Worm (Caenorhabditis elegans) whole organism, dauer: ENCODE data around the gene F14F3.5.

Experiments
- unc-62 ChIP-seq: sonication (generic microtip); optimal IDR thresholded peaks from 2 replicates; lab custom pipeline; 2017; ENCODE audit warnings: missing biosample characterization, missing genetic modification reagents, missing genetic modification characterization

F14F3.5 gene

DNA sequence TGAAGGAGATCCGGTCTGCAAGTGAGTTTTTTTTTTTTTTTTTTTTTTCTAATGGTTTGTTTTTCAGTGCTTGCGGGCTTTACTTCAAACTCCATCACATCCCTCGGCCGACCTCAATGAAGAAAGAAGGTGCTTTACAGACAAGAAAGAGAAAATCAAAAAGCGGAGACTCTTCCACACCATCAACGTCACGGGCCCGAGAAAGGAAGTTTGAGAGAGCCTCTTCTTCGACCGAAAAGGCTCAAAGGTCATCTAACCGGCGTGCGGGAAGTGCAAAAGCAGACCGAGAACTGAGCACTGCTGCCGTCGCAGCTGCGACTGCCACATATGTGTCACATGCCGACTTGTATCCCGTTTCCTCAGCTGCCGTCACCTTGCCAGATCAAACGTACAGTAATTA, 46.8 kb downstream of the F14F3.5 start:
- no peak for TF ChIP-seq unc-62 (GFP tag; lab: Kevin White, UChicago)

ce11 chrX:10480563-10481290, 48.3 kb downstream of the F14F3.5 start, which contains the start of gene elt-2:
elt-2 (plus strand) TSS chrX:10481240.
- no peak for TF ChIP-seq unc-62 (GFP tag; lab: Kevin White, UChicago)

DNA sequence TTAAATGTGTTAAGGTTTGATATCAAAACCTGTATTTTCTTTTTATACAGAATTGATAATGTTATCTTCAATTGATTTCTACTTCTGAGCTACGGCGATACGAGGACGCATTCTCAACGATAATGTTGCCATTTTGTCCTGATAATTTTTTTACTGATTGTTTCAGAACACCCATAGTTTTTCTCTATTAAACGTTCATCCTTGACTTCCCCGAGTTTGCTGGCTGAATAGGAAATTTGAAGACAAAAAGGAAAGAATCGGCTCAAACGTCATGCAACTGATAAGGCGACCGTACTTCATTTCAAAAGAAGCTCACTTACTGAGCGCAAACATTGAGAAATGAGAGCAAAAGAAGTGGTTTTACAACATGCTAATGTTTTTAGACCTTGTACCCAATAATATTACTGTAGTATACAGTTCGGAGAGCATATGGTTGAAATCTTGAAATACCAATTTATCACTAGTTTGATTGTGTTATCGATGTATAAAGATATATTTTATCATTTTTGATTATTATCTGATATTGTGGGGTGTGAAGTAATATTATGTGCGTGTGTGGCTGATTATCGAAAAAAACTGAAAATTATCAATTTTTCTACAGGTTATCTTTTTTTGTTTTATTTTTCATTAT, 49.8 kb downstream of the F14F3.5 start:
- TF ChIP-seq unc-62 (GFP tag; lab: Kevin White, UChicago): no peak
